Fruit fly (Drosophila melanogaster) whole organism, wandering third instar larva: ENCODE data around the gene wac.

Source experiments
- CG9705 ChIP-seq: fragments of 200-800 bp; sonication (Bioruptor generic); optimal IDR thresholded peaks from 2 replicates; lab custom pipeline; 2018; ENCODE audit warnings: missing biosample characterization, mild to moderate bottlenecking, missing genetic modification characterization
- Dfd ChIP-seq: fragments of >200 bp; optimal IDR thresholded peaks from 2 replicates; lab custom pipeline; 2017; ENCODE audit warnings: missing biosample characterization, missing genetic modification characterization
- Hr78 ChIP-seq: fragments of >200 bp; optimal IDR thresholded peaks from 2 replicates; lab custom pipeline; 2017; ENCODE audit warnings: missing biosample characterization, missing genetic modification characterization
- Hr83 ChIP-seq: fragments of 200-300 bp; sonication (Bioruptor generic); optimal IDR thresholded peaks from 2 replicates; lab custom pipeline; 2016; ENCODE audit warnings: missing biosample characterization, mild to moderate bottlenecking, missing genetic modification characterization, moderate library complexity; ENCODE audit not compliant: poor library complexity, severe bottlenecking
- OdsH ChIP-seq: fragments of 200-800 bp; sonication (Bioruptor generic); optimal IDR thresholded peaks from 2 replicates; lab custom pipeline; 2016; ENCODE audit warnings: missing biosample characterization, mild to moderate bottlenecking, missing genetic modification characterization
- Rel ChIP-seq, 2 experiments: fragments of 200-800 bp; sonication (Bioruptor generic) in 1 of 2; optimal IDR thresholded peaks; 2 replicates in 1 of 2; 3 replicates in 1 of 2; lab custom pipeline; 2016 to 2019; ENCODE audit warnings: mild to moderate bottlenecking in 2 of 2, missing biosample characterization in 2 of 2, missing genetic modification characterization in 2 of 2, moderate library complexity in 1 of 2
- fru ChIP-seq: fragments of 200-800 bp; sonication (Bioruptor generic); optimal IDR thresholded peaks from 3 replicates; lab custom pipeline; 2016; ENCODE audit warnings: missing biosample characterization, mild to moderate bottlenecking, missing genetic modification characterization
- h ChIP-seq: fragments of 200-800 bp; sonication (Bioruptor generic); optimal IDR thresholded peaks from 3 replicates; lab custom pipeline; 2016; ENCODE audit warnings: missing biosample characterization, mild to moderate bottlenecking, missing genetic modification characterization
- lola ChIP-seq: fragments of >200 bp; optimal IDR thresholded peaks from 2 replicates; lab custom pipeline; 2017; ENCODE audit warnings: missing biosample characterization, missing genetic modification characterization
- pan ChIP-seq: fragments of >200 bp; optimal IDR thresholded peaks from 2 replicates; lab custom pipeline; 2017
- psq ChIP-seq: fragments of 200-800 bp; sonication (Bioruptor generic); optimal IDR thresholded peaks from 3 replicates; lab custom pipeline; 2017; ENCODE audit warnings: missing biosample characterization, mild to moderate bottlenecking, missing genetic modification characterization, moderate library complexity
- usp ChIP-seq: fragments of >200 bp; optimal IDR thresholded peaks from 2 replicates; lab custom pipeline; 2017; ENCODE audit warnings: missing biosample characterization, missing genetic modification characterization

DNA sequence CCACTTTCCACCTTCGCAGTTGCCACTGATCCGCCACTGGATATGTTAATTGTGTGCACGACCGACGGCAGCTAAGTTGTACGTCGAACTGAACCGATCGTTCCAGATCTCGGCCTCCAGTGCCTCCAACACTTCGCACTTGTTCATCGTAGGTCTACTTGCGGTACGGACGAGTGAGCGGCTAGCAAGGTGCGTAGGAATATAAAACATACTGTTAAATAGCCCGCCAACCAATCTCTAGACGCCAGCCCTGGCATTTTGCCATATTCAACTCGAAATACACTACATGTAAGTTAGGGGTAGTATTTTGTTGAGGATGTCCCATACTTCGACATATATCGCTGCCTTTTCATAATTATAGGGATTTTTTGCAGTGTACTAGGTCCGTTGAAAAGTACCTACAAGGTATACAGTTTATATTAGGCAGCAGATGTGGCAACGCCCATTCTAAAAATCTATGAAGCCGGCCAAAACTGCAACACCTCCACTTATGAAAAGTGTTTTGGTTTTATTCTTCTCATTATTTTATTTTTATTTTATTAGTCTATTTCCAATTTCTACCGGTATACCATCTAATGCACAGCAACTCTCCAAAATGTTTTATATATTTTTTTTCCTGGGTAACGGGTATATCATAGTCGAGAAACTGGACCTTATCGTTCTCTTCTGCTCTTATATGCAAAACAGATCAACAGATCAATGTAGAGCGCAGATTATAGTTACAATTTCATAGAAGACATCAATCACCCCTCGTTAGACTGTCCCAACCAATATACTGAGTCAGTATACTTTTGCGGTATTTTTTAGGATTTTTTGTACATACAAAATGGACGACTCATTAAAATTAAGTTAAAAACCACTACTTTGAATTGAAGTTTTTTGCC, 34.7 kb upstream of the wac start, which contains the start of the genes pyx and CG33229:
- TF ChIP-seq h (GFP tag; lab: Kevin White, UChicago) = peak; percentile 73
- TF ChIP-seq psq (GFP tag; lab: Kevin White, UChicago) = peak; percentile 53
- TF ChIP-seq Hr78 (GFP tag; lab: Kevin White, UChicago) = no peak
- peak; percentile 74 for TF ChIP-seq fru (GFP tag; lab: Kevin White, UChicago)
- no peak for TF ChIP-seq pan (lab: Kevin White, UChicago)
- peak; percentile 63 for TF ChIP-seq Hr83
- TF ChIP-seq lola (GFP tag; lab: Kevin White, UChicago) = no peak
- peak; percentile 67 for TF ChIP-seq CG9705
- peak; percentile 60 for TF ChIP-seq OdsH (GFP tag; lab: Kevin White, UChicago)
- no peak for TF ChIP-seq usp (GFP tag; lab: Kevin White, UChicago)
- no peak for TF ChIP-seq Dfd (GFP tag; lab: Kevin White, UChicago)
- peak; percentile 3 for TF ChIP-seq Rel (GFP tag; optimal IDR thresholded peaks at IDR 0.05; lab: Kevin White, UChicago)
- no peak for TF ChIP-seq Rel (tag; optimal IDR thresholded peaks at IDR 0.05; lab: Kevin White, UChicago)
